Fruit fly (Drosophila melanogaster) whole organism: Measurements from ENCODE around the gene CG12607.
A peak's percentile ranks its signal among the peaks of the same experiment; 100 is the strongest.

Source experiments
- CG8478 ChIP-seq: fragments of >200 bp; optimal IDR thresholded peaks from 2 replicates; lab custom pipeline; 2018; ENCODE audit warnings: inconsistent platforms
- Dll ChIP-seq: fragments of >200 bp; optimal IDR thresholded peaks from 2 replicates; lab custom pipeline; 2017
- EcR ChIP-seq, 2 experiments: fragments of >200 bp; optimal IDR thresholded peaks; 2 replicates each; lab custom pipeline; 2017; ENCODE audit warnings: missing biosample characterization in 2 of 2, missing genetic modification characterization in 2 of 2, missing genetic modification reagents in 2 of 2
- pan ChIP-seq: fragments of >200 bp; optimal IDR thresholded peaks from 2 replicates; lab custom pipeline; 2017
- psq ChIP-seq: fragments of >200 bp; optimal IDR thresholded peaks from 2 replicates; lab custom pipeline; 2017
- usp ChIP-seq: fragments of >200 bp; optimal IDR thresholded peaks from 2 replicates; lab custom pipeline; 2017; ENCODE audit warnings: missing biosample characterization, missing genetic modification characterization, mixed read lengths

Gene CG12607

dm6 chr3L:4409898-4410629 is 36.3 kb upstream of the CG12607 start:
- TF ChIP-seq EcR (GFP tag; optimal IDR thresholded peaks at IDR 0.05; lab: Kevin White, UChicago): no peak
- TF ChIP-seq usp: no peak
- TF ChIP-seq psq: no peak
- TF ChIP-seq CG8478 (lab: Kevin White, UChicago): no peak
- no peak for TF ChIP-seq pan
- TF ChIP-seq Dll (lab: Kevin White, UChicago): no peak

- no peak for TF ChIP-seq Dll (lab: Kevin White, UChicago)
- TF ChIP-seq CG8478 (lab: Kevin White, UChicago): no peak
- TF ChIP-seq psq: no peak
- no peak for TF ChIP-seq EcR (GFP tag; optimal IDR thresholded peaks at IDR 0.05; lab: Kevin White, UChicago)
- TF ChIP-seq pan: no peak
- no peak for TF ChIP-seq usp
Observed at dm6 chr3L:4411025-4411873, 35.1 kb upstream of the CG12607 start.

- no peak for TF ChIP-seq Dll (lab: Kevin White, UChicago)
- no peak for TF ChIP-seq usp
- no peak for TF ChIP-seq pan
- no peak for TF ChIP-seq CG8478 (lab: Kevin White, UChicago)
- no peak for TF ChIP-seq psq
- no peak for TF ChIP-seq EcR (GFP tag; optimal IDR thresholded peaks at IDR 0.05; lab: Kevin White, UChicago)
Observed at dm6 chr3L:4411951-4412350, 34.4 kb upstream of the CG12607 start.

dm6 chr3L:4412974-4413373 is 33.4 kb upstream of the CG12607 start:
- TF ChIP-seq psq (no peak), EcR (GFP tag; optimal IDR thresholded peaks at IDR 0.05; lab: Kevin White, UChicago) (no peak), pan (no peak), usp (no peak), Dll (lab: Kevin White, UChicago) (no peak), CG8478 (lab: Kevin White, UChicago) (no peak)

- TF ChIP-seq Dll (lab: Kevin White, UChicago): peak; percentile 61
- TF ChIP-seq CG8478 (lab: Kevin White, UChicago): no peak
- TF ChIP-seq EcR (GFP tag; optimal IDR thresholded peaks at IDR 0.05; lab: Kevin White, UChicago): no peak
Observed at dm6 chr3L:4413800-4414446, 32.5 kb upstream of the CG12607 start.

- TF ChIP-seq pan: no peak
- no peak for TF ChIP-seq Dll (lab: Kevin White, UChicago)
- no peak for TF ChIP-seq psq
- no peak for TF ChIP-seq usp
- TF ChIP-seq EcR (GFP tag; optimal IDR thresholded peaks at IDR 0.05; lab: Kevin White, UChicago): no peak
- no peak for TF ChIP-seq CG8478 (lab: Kevin White, UChicago)
Observed at dm6 chr3L:4414579-4414978, 31.8 kb upstream of the CG12607 start.

dm6 chr3L:4415326-4416274 is 30.8 kb upstream of the CG12607 start:
- TF ChIP-seq EcR (GFP tag; optimal IDR thresholded peaks at IDR 0.05; lab: Kevin White, UChicago): peak in 1 of 2 experiments; percentile 36
- TF ChIP-seq usp: no peak
- no peak for TF ChIP-seq psq
- TF ChIP-seq CG8478 (lab: Kevin White, UChicago): no peak
- TF ChIP-seq Dll (lab: Kevin White, UChicago): no peak
- no peak for TF ChIP-seq pan

- TF ChIP-seq Dll (lab: Kevin White, UChicago) (no peak), psq (no peak), EcR (GFP tag; optimal IDR thresholded peaks at IDR 0.05; lab: Kevin White, UChicago) (no peak)
Observed at dm6 chr3L:4417068-4417467, 29.3 kb upstream of the CG12607 start.

- TF ChIP-seq EcR (GFP tag; optimal IDR thresholded peaks at IDR 0.05; lab: Kevin White, UChicago): no peak
- no peak for TF ChIP-seq pan
Observed at dm6 chr3L:4417543-4417942, 28.8 kb upstream of the CG12607 start.

- TF ChIP-seq usp: no peak
- no peak for TF ChIP-seq psq
- TF ChIP-seq EcR (GFP tag; optimal IDR thresholded peaks at IDR 0.05; lab: Kevin White, UChicago): no peak
- no peak for TF ChIP-seq CG8478 (lab: Kevin White, UChicago)
- TF ChIP-seq Dll (lab: Kevin White, UChicago): no peak
- TF ChIP-seq pan: no peak
Observed at dm6 chr3L:4421362-4421761, 25.0 kb upstream of the CG12607 start, which contains the start of gene CG15020. Gene CG15020 (plus strand): TSS chr3L:4421662.

dm6 chr3L:4426581-4426980 is 19.8 kb upstream of the CG12607 start:
- TF ChIP-seq CG8478 (lab: Kevin White, UChicago) (no peak), psq (no peak), pan (no peak), Dll (lab: Kevin White, UChicago) (no peak), EcR (GFP tag; optimal IDR thresholded peaks at IDR 0.05; lab: Kevin White, UChicago) (no peak), usp (no peak)
